Worm (Caenorhabditis elegans) whole organism, L3 larva: ENCODE results near the gene chch-3.

Experiments
- ZK546.5 ChIP-seq: sonication (generic microtip); optimal IDR thresholded peaks from 2 replicates; lab custom pipeline; 2017; ENCODE audit warnings: missing biosample characterization, missing genetic modification characterization
- ceh-16 ChIP-seq: sonication (generic microtip); optimal IDR thresholded peaks from 2 replicates; lab custom pipeline; 2017; ENCODE audit warnings: missing biosample characterization, missing genetic modification characterization
- ceh-82 ChIP-seq: fragments of 150-350 bp; optimal IDR thresholded peaks from 2 replicates; lab custom pipeline; 2014; ENCODE audit warnings: missing biosample characterization, missing genetic modification characterization
- ceh-9 ChIP-seq: sonication (generic microtip); optimal IDR thresholded peaks from 2 replicates; lab custom pipeline; 2018; ENCODE audit warnings: missing biosample characterization, missing genetic modification characterization
- daf-12 ChIP-seq: fragments of 150-350 bp; optimal IDR thresholded peaks from 2 replicates; lab custom pipeline; 2014; ENCODE audit warnings: missing biosample characterization, missing genetic modification reagents, missing genetic modification characterization
- egl-27 ChIP-seq: sonication (generic microtip); optimal IDR thresholded peaks from 4 replicates; lab custom pipeline; 2017; ENCODE audit warnings: missing biosample characterization, missing genetic modification reagents, missing genetic modification characterization
- elt-1 ChIP-seq: fragments of 150-350 bp; optimal IDR thresholded peaks from 2 replicates; lab custom pipeline; 2014; ENCODE audit warnings: missing biosample characterization, missing genetic modification characterization
- elt-2 ChIP-seq: sonication (generic microtip); optimal IDR thresholded peaks from 2 replicates; lab custom pipeline; 2016; ENCODE audit warnings: missing genetic modification reagents, mild to moderate bottlenecking, missing genetic modification characterization, missing compliant biosample characterization
- eor-1 ChIP-seq, 2 experiments: fragments of 150-350 bp; optimal IDR thresholded peaks; 2 replicates each; lab custom pipeline; 2014 to 2018; ENCODE audit warnings: missing biosample characterization in 2 of 2, missing genetic modification characterization in 2 of 2
- fkh-10 ChIP-seq: sonication (generic microtip); optimal IDR thresholded peaks from 2 replicates; lab custom pipeline; 2017; ENCODE audit warnings: missing biosample characterization, missing genetic modification reagents, missing genetic modification characterization
- jun-1 ChIP-seq: fragments of 150-350 bp; optimal IDR thresholded peaks from 2 replicates; lab custom pipeline; 2014; ENCODE audit warnings: missing biosample characterization, missing genetic modification reagents, missing genetic modification characterization
- lin-15B ChIP-seq: fragments of 150-350 bp; optimal IDR thresholded peaks from 2 replicates; lab custom pipeline; 2014; ENCODE audit warnings: missing biosample characterization, missing genetic modification characterization
- lin-39 ChIP-seq: fragments of 150-350 bp; optimal IDR thresholded peaks from 2 replicates; lab custom pipeline; 2018; ENCODE audit warnings: missing biosample characterization, missing genetic modification reagents, missing genetic modification characterization
- mdl-1 ChIP-seq: fragments of 150-350 bp; optimal IDR thresholded peaks from 2 replicates; lab custom pipeline; 2014; ENCODE audit warnings: missing biosample characterization, missing genetic modification characterization
- mml-1 ChIP-seq: fragments of 150-350 bp; sonication (generic microtip); optimal IDR thresholded peaks from 3 replicates; lab custom pipeline; 2014; ENCODE audit warnings: missing biosample characterization, missing genetic modification characterization
- nhr-11 ChIP-seq: fragments of 150-350 bp; optimal IDR thresholded peaks from 2 replicates; lab custom pipeline; 2014; ENCODE audit warnings: missing biosample characterization, missing genetic modification characterization
- nhr-12 ChIP-seq: fragments of 150-350 bp; optimal IDR thresholded peaks from 2 replicates; lab custom pipeline; 2014; ENCODE audit warnings: missing biosample characterization, missing genetic modification characterization
- nhr-237 ChIP-seq: fragments of 150-350 bp; optimal IDR thresholded peaks from 2 replicates; lab custom pipeline; 2014; ENCODE audit warnings: missing biosample characterization, missing genetic modification characterization
- nhr-25 ChIP-seq: sonication (generic microtip); optimal IDR thresholded peaks from 2 replicates; lab custom pipeline; 2017; ENCODE audit warnings: missing biosample characterization, missing genetic modification characterization
- nhr-43 ChIP-seq: sonication (generic microtip); optimal IDR thresholded peaks from 2 replicates; lab custom pipeline; 2016; ENCODE audit warnings: mild to moderate bottlenecking, missing genetic modification characterization, missing compliant biosample characterization; ENCODE audit not compliant: poor library complexity, severe bottlenecking
- nhr-67 ChIP-seq: fragments of 150-350 bp; optimal IDR thresholded peaks from 2 replicates; lab custom pipeline; 2014; ENCODE audit warnings: missing biosample characterization, missing genetic modification characterization
- nhr-77 ChIP-seq: fragments of 150-350 bp; optimal IDR thresholded peaks from 2 replicates; lab custom pipeline; 2014; ENCODE audit warnings: missing biosample characterization, missing genetic modification characterization
- pha-4 ChIP-seq: fragments of 150-350 bp; optimal IDR thresholded peaks from 2 replicates; lab custom pipeline; 2014; ENCODE audit warnings: missing biosample characterization, missing genetic modification reagents, missing genetic modification characterization
- pqm-1 ChIP-seq: fragments of 150-350 bp; optimal IDR thresholded peaks from 2 replicates; lab custom pipeline; 2017; ENCODE audit warnings: missing biosample characterization, missing genetic modification characterization, inconsistent platforms
- skn-1 ChIP-seq: fragments of 150-350 bp; optimal IDR thresholded peaks from 2 replicates; lab custom pipeline; 2014; ENCODE audit warnings: missing biosample characterization, missing genetic modification characterization
- snpc-4 ChIP-seq: fragments of 150-350 bp; optimal IDR thresholded peaks from 2 replicates; lab custom pipeline; 2014; ENCODE audit warnings: missing biosample characterization, missing genetic modification characterization
- tbx-2 ChIP-seq: sonication (generic microtip); optimal IDR thresholded peaks from 2 replicates; lab custom pipeline; 2016; ENCODE audit warnings: mild to moderate bottlenecking, missing genetic modification characterization, missing compliant biosample characterization
- unc-39 ChIP-seq: sonication (generic microtip); optimal IDR thresholded peaks from 4 replicates; lab custom pipeline; 2017; ENCODE audit warnings: missing biosample characterization, missing genetic modification characterization
- zag-1 ChIP-seq: fragments of 150-350 bp; optimal IDR thresholded peaks from 2 replicates; lab custom pipeline; 2014; ENCODE audit warnings: missing biosample characterization, missing genetic modification characterization
- ztf-11 ChIP-seq: fragments of 150-350 bp; optimal IDR thresholded peaks from 2 replicates; lab custom pipeline; 2014; ENCODE audit warnings: missing biosample characterization, missing genetic modification characterization

chch-3 gene

DNA sequence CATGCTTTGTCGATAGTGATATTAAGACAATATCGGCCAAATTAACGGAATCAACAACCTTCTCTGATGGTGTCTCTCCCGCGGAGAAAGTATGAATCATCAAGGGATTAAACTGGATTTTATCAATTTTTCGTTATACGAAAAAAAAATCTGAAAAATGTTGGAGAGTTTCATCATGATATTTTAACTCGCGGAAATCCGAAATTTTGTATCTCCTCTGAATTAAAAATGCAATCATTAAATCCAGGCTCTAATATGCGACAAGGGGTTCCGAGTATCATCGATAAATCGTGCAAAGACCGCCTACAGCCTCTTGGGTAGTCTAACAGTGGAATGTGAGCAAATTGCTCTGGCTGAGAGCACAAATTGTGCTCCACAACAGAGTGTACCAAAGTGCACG is 39.7 kb upstream of the chch-3 start, which contains the start of gene C06C3.10:
Gene C06C3.10, minus strand, starts transcription at position 101 of the 400 bp plus-strand sequence.
- TF ChIP-seq egl-27 (no peak), lin-39 (tag; lab: Kevin White, UChicago) (no peak), ceh-9 (no peak), nhr-237 (tag; lab: Kevin White, UChicago) (no peak), mdl-1 (tag; lab: Kevin White, UChicago) (no peak), unc-39 (no peak), nhr-67 (tag; lab: Kevin White, UChicago) (no peak)

DNA sequence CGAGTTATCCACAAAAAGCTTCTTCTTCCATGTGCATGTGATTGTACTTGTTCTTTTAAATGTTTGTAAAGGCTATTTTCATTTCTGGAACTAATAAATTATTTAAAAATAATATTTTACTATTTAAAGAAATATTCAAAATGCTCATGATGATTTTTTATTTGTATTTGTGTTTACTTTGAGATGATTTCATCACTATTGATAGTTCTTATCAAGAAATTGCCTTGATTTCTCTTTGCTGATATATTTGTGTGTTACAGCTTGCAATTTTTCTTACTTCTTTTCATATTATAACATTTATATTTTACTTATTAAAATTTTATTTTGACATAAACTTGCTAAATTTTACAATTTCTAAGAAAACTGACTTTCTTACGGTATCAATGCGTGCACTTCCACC is 38.6 kb upstream of the chch-3 start:
- peak; percentile 59 for TF ChIP-seq pha-4 (tag; lab: Kevin White, UChicago)
- peak; percentile 38 for TF ChIP-seq elt-2 (tag; lab: Kevin White, UChicago)
- TF ChIP-seq pqm-1 (tag; lab: Kevin White, UChicago): no peak
- no peak for TF ChIP-seq elt-1 (tag; lab: Kevin White, UChicago)
- no peak for TF ChIP-seq nhr-11 (tag; lab: Kevin White, UChicago)

DNA sequence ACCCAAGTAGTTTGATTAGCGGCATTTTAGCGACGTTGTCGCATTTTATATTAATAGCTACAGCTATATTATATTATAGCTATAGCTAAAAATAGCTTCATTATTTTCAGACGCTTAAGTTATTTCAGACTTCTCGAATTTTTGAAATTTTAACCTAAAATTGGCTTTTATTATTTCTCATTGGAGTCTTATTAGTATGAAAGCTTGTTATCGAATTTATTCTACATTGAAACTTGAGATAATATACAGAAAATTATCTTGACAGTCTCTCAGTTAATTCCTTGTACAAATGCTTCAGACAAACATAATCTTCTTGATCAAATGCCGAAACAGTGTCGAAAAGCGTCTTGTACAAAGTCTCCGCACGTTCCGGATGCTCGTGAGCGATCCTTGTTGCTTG is 37.0 kb upstream of the chch-3 start, which contains the start of gene srh-48:
Gene srh-48, plus strand, starts transcription at position 301 of the 400 bp plus-strand sequence.
- TF ChIP-seq lin-39 (tag; lab: Kevin White, UChicago) (no peak), mml-1 (no peak), daf-12 (tag; lab: Kevin White, UChicago) (no peak), mdl-1 (tag; lab: Kevin White, UChicago) (no peak), jun-1 (no peak), ceh-16 (no peak), nhr-12 (tag; lab: Kevin White, UChicago) (no peak), snpc-4 (tag; lab: Kevin White, UChicago) (no peak), pqm-1 (tag; lab: Kevin White, UChicago) (no peak), nhr-237 (tag; lab: Kevin White, UChicago) (no peak), egl-27 (no peak), fkh-10 (GFP tag; lab: Kevin White, UChicago) (no peak), ztf-11 (tag; lab: Kevin White, UChicago) (no peak), eor-1 (tag; optimal IDR thresholded peaks at IDR 0.05; lab: Kevin White, UChicago) (no peak), nhr-43 (tag; lab: Kevin White, UChicago) (no peak)

DNA sequence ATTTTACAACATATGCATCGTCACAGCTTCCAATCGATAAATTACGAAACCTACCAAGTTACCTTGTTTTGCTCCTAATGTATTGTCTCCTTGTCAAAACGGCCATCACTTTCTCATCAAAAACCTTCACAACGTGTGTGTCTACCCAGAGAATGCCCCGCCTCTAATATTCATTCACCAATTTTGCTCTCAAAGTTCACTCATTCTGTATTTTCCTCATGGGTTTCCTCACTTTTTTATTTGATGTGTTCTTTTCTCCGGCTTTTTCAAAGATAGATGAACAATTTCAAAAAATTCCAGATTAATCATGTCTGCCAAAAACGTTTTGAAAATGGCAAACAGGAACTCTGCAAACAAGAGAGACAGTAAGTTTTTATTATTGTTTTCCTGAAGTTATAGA is 31.6 kb upstream of the chch-3 start, which contains the start of gene C06C3.7:
Gene C06C3.7, plus strand, starts transcription at position 301 of the 400 bp plus-strand sequence.
- no peak for TF ChIP-seq zag-1 (tag; lab: Kevin White, UChicago)
- TF ChIP-seq ceh-82 (tag; lab: Kevin White, UChicago): no peak
- TF ChIP-seq skn-1 (tag; lab: Kevin White, UChicago): no peak
- no peak for TF ChIP-seq elt-2 (tag; lab: Kevin White, UChicago)
- no peak for TF ChIP-seq mdl-1 (tag; lab: Kevin White, UChicago)

DNA sequence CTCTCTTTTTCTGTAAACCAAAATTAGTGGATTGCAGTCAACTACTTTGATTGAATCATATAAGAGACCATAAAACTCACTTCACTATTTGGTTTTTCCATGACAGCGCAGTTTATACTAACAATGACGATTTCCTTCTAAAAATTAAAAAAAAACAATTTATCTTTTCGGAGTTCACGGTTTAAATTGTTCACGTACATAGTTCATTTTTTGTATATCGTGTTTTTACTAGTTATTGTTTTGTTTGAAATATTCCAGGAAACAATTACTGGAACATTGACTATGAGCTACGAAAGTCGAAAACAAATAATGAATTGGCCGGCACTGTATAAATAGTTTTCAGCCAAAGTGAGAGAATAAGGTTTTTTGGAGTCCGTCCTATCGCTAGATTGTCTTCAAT is 24.1 kb upstream of the chch-3 start, which contains the start of gene lido-17:
Gene lido-17, minus strand, starts transcription at position 101 of the 400 bp plus-strand sequence.
- TF ChIP-seq lin-15B (tag; lab: Kevin White, UChicago): no peak
- TF ChIP-seq nhr-237 (tag; lab: Kevin White, UChicago): no peak
- TF ChIP-seq zag-1 (tag; lab: Kevin White, UChicago): no peak
- no peak for TF ChIP-seq mdl-1 (tag; lab: Kevin White, UChicago)
- no peak for TF ChIP-seq nhr-25
- no peak for TF ChIP-seq skn-1 (tag; lab: Kevin White, UChicago)
- no peak for TF ChIP-seq nhr-77
- no peak for TF ChIP-seq nhr-11 (tag; lab: Kevin White, UChicago)
- TF ChIP-seq nhr-43 (tag; lab: Kevin White, UChicago): no peak
- no peak for TF ChIP-seq elt-2 (tag; lab: Kevin White, UChicago)
- no peak for TF ChIP-seq nhr-12 (tag; lab: Kevin White, UChicago)
- TF ChIP-seq fkh-10 (GFP tag; lab: Kevin White, UChicago): no peak
- TF ChIP-seq tbx-2: no peak
- TF ChIP-seq ceh-82 (tag; lab: Kevin White, UChicago): no peak
- TF ChIP-seq, all 47 proteins: peak for 0

DNA sequence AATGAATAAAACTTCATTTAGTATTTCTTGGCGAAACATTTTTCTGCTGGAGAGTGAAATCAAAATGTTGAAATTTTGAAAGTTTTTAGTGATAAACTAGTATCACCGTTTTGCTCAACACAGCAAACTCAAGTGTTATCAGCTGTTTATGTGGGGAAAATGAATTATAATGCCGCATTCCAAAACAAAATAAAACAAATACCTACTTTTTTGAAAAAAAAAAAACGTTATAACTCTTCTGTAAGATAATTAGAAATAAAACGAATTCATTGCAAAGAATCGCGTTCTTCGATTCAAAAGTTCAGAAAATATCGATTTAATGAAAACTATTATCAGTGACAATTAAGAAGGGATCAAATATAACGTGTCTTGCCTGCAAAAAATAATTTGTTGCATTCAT is 19.3 kb upstream of the chch-3 start, which contains the start of gene Y51B9A.9:
Gene Y51B9A.9, minus strand, starts transcription at position 101 of the 400 bp plus-strand sequence.
- TF ChIP-seq elt-2 (tag; lab: Kevin White, UChicago): peak; percentile 22
- no peak for TF ChIP-seq ZK546.5
